Fruit fly (Drosophila melanogaster): ENCODE measurements around the gene Hr38.

DNA sequence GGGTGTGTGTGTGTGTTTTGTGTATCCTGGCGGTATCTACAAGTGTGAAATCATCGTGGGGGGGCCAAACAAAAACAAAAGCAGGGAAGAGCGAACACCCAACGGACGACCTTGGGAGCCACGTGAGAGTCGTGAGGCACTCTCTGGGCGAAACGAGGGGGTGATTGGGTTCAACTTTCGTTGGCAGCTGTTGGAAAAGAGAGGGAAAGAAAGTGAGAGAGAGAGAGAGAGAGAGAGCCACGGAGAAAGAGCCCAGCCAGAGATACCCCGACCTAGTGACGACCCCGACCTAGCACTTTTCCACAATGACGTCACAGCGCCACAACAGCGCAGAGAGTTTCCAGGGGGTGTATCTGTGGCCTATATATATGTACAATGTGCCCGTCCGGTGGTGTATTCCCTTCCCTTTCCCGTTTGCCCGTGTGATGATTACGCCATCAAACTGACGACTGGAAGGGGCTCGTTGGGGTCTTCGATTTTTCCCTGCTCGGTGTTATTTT lies 8.5 kb downstream of the Hr38 start:
- no peak for TF ChIP-seq CG33017 (tag; optimal IDR thresholded peaks at IDR 0.05)
- no peak for TF ChIP-seq pad (GFP tag; optimal IDR thresholded peaks at IDR 0.05)
- TF ChIP-seq CG5204 (GFP tag; optimal IDR thresholded peaks at IDR 0.05): no peak
- TF ChIP-seq CG7045 (GFP tag; optimal IDR thresholded peaks at IDR 0.05): no peak
- TF ChIP-seq CG1620 (GFP tag; optimal IDR thresholded peaks at IDR 0.05): no peak
- TF ChIP-seq CG7101 (tag; optimal IDR thresholded peaks at IDR 0.05): no peak
- TF ChIP-seq cic (GFP tag; optimal IDR thresholded peaks at IDR 0.05): no peak
- no peak for TF ChIP-seq toe (GFP tag; optimal IDR thresholded peaks at IDR 0.05)
- TF ChIP-seq kay (GFP tag; ENCODE audit: borderline replicate concordance): no peak
- TF ChIP-seq CG11617 (GFP tag; optimal IDR thresholded peaks at IDR 0.05): no peak
- no peak for TF ChIP-seq ovo (GFP tag; optimal IDR thresholded peaks at IDR 0.05)

All from whole organism, adult.